Worm (Caenorhabditis elegans): ENCODE results near the gene srh-217.

srh-217 gene

ce11 chrV:20223725-20224124, 28.4 kb upstream of the srh-217 start:
- TF ChIP-seq ham-2 (GFP tag; optimal IDR thresholded peaks at IDR 0.05) (no peak), ceh-83 (GFP tag; optimal IDR thresholded peaks at IDR 0.05) (no peak), zip-8 (tag; optimal IDR thresholded peaks at IDR 0.05) (no peak), nhr-2 (tag; optimal IDR thresholded peaks at IDR 0.05) (no peak)

- TF ChIP-seq ces-1 (GFP tag; optimal IDR thresholded peaks at IDR 0.05), result peak; percentile 98
- TF ChIP-seq ceh-43 (GFP tag; optimal IDR thresholded peaks at IDR 0.05), result peak; percentile 33
- TF ChIP-seq unc-120 (tag; optimal IDR thresholded peaks at IDR 0.05; ENCODE audit: poor library complexity, severe bottlenecking), result no peak
- TF ChIP-seq bed-3 (GFP tag; optimal IDR thresholded peaks at IDR 0.05), result no peak
Measured at ce11 chrV:20220604-20221003, 25.3 kb upstream of the srh-217 start.

- no peak for TF ChIP-seq mls-2 (tag; optimal IDR thresholded peaks at IDR 0.05)
- TF ChIP-seq lin-13 (tag; optimal IDR thresholded peaks at IDR 0.05), result no peak
- TF ChIP-seq ztf-11 (tag; optimal IDR thresholded peaks at IDR 0.05), result no peak
- TF ChIP-seq lin-32 (GFP tag; optimal IDR thresholded peaks at IDR 0.05), result no peak
- no peak for TF ChIP-seq ceh-39 (tag; optimal IDR thresholded peaks at IDR 0.05)
- TF ChIP-seq cnd-1 (tag; optimal IDR thresholded peaks at IDR 0.05), result no peak
- TF ChIP-seq zip-8 (tag; optimal IDR thresholded peaks at IDR 0.05), result no peak
- no peak for TF ChIP-seq nhr-2 (tag; optimal IDR thresholded peaks at IDR 0.05)
- TF ChIP-seq elt-3 (tag; optimal IDR thresholded peaks at IDR 0.05), result no peak
- no peak for TF ChIP-seq ceh-83 (GFP tag; optimal IDR thresholded peaks at IDR 0.05)
- TF ChIP-seq unc-39 (tag; optimal IDR thresholded peaks at IDR 0.05), result no peak
- TF ChIP-seq pha-4 (tag; optimal IDR thresholded peaks at IDR 0.05), result no peak
Measured at ce11 chrV:20215197-20215596, 19.8 kb upstream of the srh-217 start, which contains the start of gene Y113G7B.11. TSS of gene Y113G7B.11 (minus strand) at chrV:20215297.

- no peak for TF ChIP-seq pha-4 (tag; optimal IDR thresholded peaks at IDR 0.05)
- no peak for TF ChIP-seq zip-8 (tag; optimal IDR thresholded peaks at IDR 0.05)
- TF ChIP-seq ceh-83 (GFP tag; optimal IDR thresholded peaks at IDR 0.05), result no peak
- TF ChIP-seq sptf-1 (tag; optimal IDR thresholded peaks at IDR 0.05), result no peak
- no peak for TF ChIP-seq ham-2 (GFP tag; optimal IDR thresholded peaks at IDR 0.05)
- TF ChIP-seq mls-2 (tag; optimal IDR thresholded peaks at IDR 0.05), result no peak
- no peak for TF ChIP-seq nhr-76 (tag; optimal IDR thresholded peaks at IDR 0.05)
- no peak for TF ChIP-seq elt-3 (tag; optimal IDR thresholded peaks at IDR 0.05)
- no peak for TF ChIP-seq unc-39 (tag; optimal IDR thresholded peaks at IDR 0.05)
- no peak for TF ChIP-seq ceh-43 (GFP tag; optimal IDR thresholded peaks at IDR 0.05)
- TF ChIP-seq hlh-1 (tag; optimal IDR thresholded peaks at IDR 0.05), result no peak
- no peak for TF ChIP-seq unc-62 (GFP tag; optimal IDR thresholded peaks at IDR 0.05)
- no peak for TF ChIP-seq M03D4.4 (tag; optimal IDR thresholded peaks at IDR 0.05)
- no peak for TF ChIP-seq nhr-12 (tag; optimal IDR thresholded peaks at IDR 0.05)
- no peak for TF ChIP-seq blmp-1 (tag; optimal IDR thresholded peaks at IDR 0.05)
- TF ChIP-seq ceh-39 (tag; optimal IDR thresholded peaks at IDR 0.05), result no peak
Measured at ce11 chrV:20213097-20213496, 17.7 kb upstream of the srh-217 start.

- no peak for TF ChIP-seq sptf-1 (tag; optimal IDR thresholded peaks at IDR 0.05)
Measured at ce11 chrV:20212584-20212983, 17.2 kb upstream of the srh-217 start, which contains the start of gene Y113G7B.12. TSS of gene Y113G7B.12 (minus strand) at chrV:20212684.

- TF ChIP-seq zip-8 (tag; optimal IDR thresholded peaks at IDR 0.05), result no peak
- no peak for TF ChIP-seq blmp-1 (tag; optimal IDR thresholded peaks at IDR 0.05)
- no peak for TF ChIP-seq snpc-4 (tag; optimal IDR thresholded peaks at IDR 0.05)
- TF ChIP-seq unc-120 (tag; optimal IDR thresholded peaks at IDR 0.05; ENCODE audit: poor library complexity, severe bottlenecking), result no peak
- no peak for TF ChIP-seq cnd-1 (tag; optimal IDR thresholded peaks at IDR 0.05)
- no peak for TF ChIP-seq mep-1 (tag; optimal IDR thresholded peaks at IDR 0.05)
- TF ChIP-seq ceh-83 (GFP tag; optimal IDR thresholded peaks at IDR 0.05), result no peak
Measured at ce11 chrV:20206086-20206485, 10.7 kb upstream of the srh-217 start, which contains the start of the genes fbxb-59 and srbc-34. TSS of gene fbxb-59 (minus strand) at chrV:20206186. TSS of gene srbc-34 (plus strand) at chrV:20206318.

ce11 chrV:20203085-20203484, 7.7 kb upstream of the srh-217 start, which contains the start of gene fbxa-113:
TSS of gene fbxa-113 (plus strand) at chrV:20203385.
- TF ChIP-seq hlh-1 (tag; optimal IDR thresholded peaks at IDR 0.05) (no peak), blmp-1 (tag; optimal IDR thresholded peaks at IDR 0.05) (no peak)

- TF ChIP-seq lsy-2 (tag; optimal IDR thresholded peaks at IDR 0.05) (peak; percentile 6), cnd-1 (tag; optimal IDR thresholded peaks at IDR 0.05) (no peak), sem-2 (GFP tag; optimal IDR thresholded peaks at IDR 0.05) (no peak)
Measured at ce11 chrV:20201316-20201715, 6.0 kb upstream of the srh-217 start, which contains the start of gene fbxa-114. TSS of gene fbxa-114 (plus strand) at chrV:20201616.

All from whole organism, mixed stage, embryonic.